Worm (Caenorhabditis elegans) whole organism, L4 larva: Measurements from ENCODE around the gene nrf-6.

Source experiments
- F37D6.2 ChIP-seq: sonication (generic microtip); optimal IDR thresholded peaks from 2 replicates; lab custom pipeline; 2016; ENCODE audit warnings: mild to moderate bottlenecking, missing genetic modification characterization, missing compliant biosample characterization
- F49E8.2 ChIP-seq: sonication (generic microtip); optimal IDR thresholded peaks from 2 replicates; lab custom pipeline; 2016; ENCODE audit warnings: missing compliant biosample characterization, mild to moderate bottlenecking, missing genetic modification characterization, borderline replicate concordance
- T20F7.1 ChIP-seq: fragments of 200-800 bp; sonication (Bioruptor generic); optimal IDR thresholded peaks from 2 replicates; lab custom pipeline; 2018; ENCODE audit warnings: mild to moderate bottlenecking, missing genetic modification characterization, missing compliant biosample characterization
- Y105C5A.15 ChIP-seq: fragments of 200-800 bp; sonication (Bioruptor generic); IDR thresholded peaks from 2 replicates; pipeline ENCODE4 v1.3.6; 2022; ENCODE audit warnings: missing genetic modification characterization, missing compliant biosample characterization
- Y48G9A.11 ChIP-seq: fragments of 200-800 bp; sonication (Bioruptor generic); IDR thresholded peaks from 2 replicates; pipeline ENCODE4 v1.3.6; 2022; ENCODE audit warnings: missing genetic modification reagents, missing genetic modification characterization, missing compliant biosample characterization
- aha-1 ChIP-seq: fragments of 150-350 bp; peaks from one replicate; lab custom pipeline; 2014; ENCODE audit warnings: missing biosample characterization, missing genetic modification characterization
- ama-1 ChIP-seq: fragments of 150-350 bp; optimal IDR thresholded peaks from 2 replicates; lab custom pipeline; 2014; ENCODE audit warnings: inconsistent platforms, mixed read lengths
- attf-4 ChIP-seq: sonication (generic microtip); optimal IDR thresholded peaks from 3 replicates; lab custom pipeline; 2017; ENCODE audit warnings: missing biosample characterization, missing genetic modification characterization
- ceh-82 ChIP-seq: sonication (generic microtip); optimal IDR thresholded peaks from 2 replicates; lab custom pipeline; 2017; ENCODE audit warnings: missing biosample characterization, missing genetic modification characterization
- ces-1 ChIP-seq: fragments of 150-350 bp; sonication (generic microtip); optimal IDR thresholded peaks from 4 replicates; lab custom pipeline; 2014; ENCODE audit warnings: missing biosample characterization, missing genetic modification reagents, missing genetic modification characterization
- ctbp-1 ChIP-seq: fragments of 200-800 bp; sonication (Bioruptor generic); IDR thresholded peaks from 2 replicates; pipeline ENCODE4 v1.3.6; 2022; ENCODE audit warnings: missing genetic modification reagents, missing genetic modification characterization, missing compliant biosample characterization
- daf-16 ChIP-seq, 3 experiments: sonication (generic microtip); optimal IDR thresholded peaks; 2 replicates each; lab custom pipeline; 2016 to 2017; ENCODE audit warnings: missing genetic modification characterization in 3 of 3, missing genetic modification reagents in 3 of 3, mild to moderate bottlenecking in 2 of 3, missing compliant biosample characterization in 2 of 3, missing biosample characterization in 1 of 3, moderate library complexity in 1 of 3
- daf-19 ChIP-seq: fragments of 200-800 bp; sonication (Bioruptor generic); conservative IDR thresholded peaks from 2 replicates; pipeline ENCODE4 v1.3.6; 2022; ENCODE audit warnings: missing genetic modification characterization, missing compliant biosample characterization
- daf-8 ChIP-seq: fragments of 200-800 bp; sonication (Bioruptor generic); IDR thresholded peaks from 2 replicates; pipeline ENCODE4 v1.3.6; 2022; ENCODE audit warnings: missing genetic modification characterization, missing compliant biosample characterization
- dmd-6 ChIP-seq: fragments of 200-800 bp; sonication (Bioruptor generic); IDR thresholded peaks from 2 replicates; pipeline ENCODE4 v1.3.6; 2022; ENCODE audit warnings: missing genetic modification reagents, missing genetic modification characterization, missing compliant biosample characterization
- dmd-9 ChIP-seq: fragments of 200-800 bp; sonication (Bioruptor generic); IDR thresholded peaks from 2 replicates; pipeline ENCODE4 v1.3.6; 2022; ENCODE audit warnings: missing genetic modification reagents, missing genetic modification characterization, missing compliant biosample characterization
- dpl-1 ChIP-seq: fragments of 150-350 bp; optimal IDR thresholded peaks from 2 replicates; lab custom pipeline; 2014; ENCODE audit warnings: missing biosample characterization, missing genetic modification reagents, missing genetic modification characterization
- duxl-1 ChIP-seq: sonication (generic microtip); optimal IDR thresholded peaks from 2 replicates; lab custom pipeline; 2016; ENCODE audit warnings: mild to moderate bottlenecking, missing genetic modification characterization, moderate library complexity, missing compliant biosample characterization; ENCODE audit not compliant: poor library complexity
- dve-1 ChIP-seq: sonication (generic microtip); optimal IDR thresholded peaks from 2 replicates; lab custom pipeline; 2017; ENCODE audit warnings: antibody characterized with exemption, mild to moderate bottlenecking, missing genetic modification characterization, missing compliant biosample characterization; ENCODE audit not compliant: insufficient read depth
- hif-1 ChIP-seq, 2 experiments: sonication (generic microtip); optimal IDR thresholded peaks; 2 replicates each; lab custom pipeline; 2016 to 2017; ENCODE audit warnings: missing compliant biosample characterization in 2 of 2, missing genetic modification characterization in 2 of 2, missing genetic modification reagents in 2 of 2, missing genotype in 2 of 2, mild to moderate bottlenecking in 1 of 2
- hlh-11 ChIP-seq: fragments of 200-800 bp; sonication (Bioruptor generic); optimal IDR thresholded peaks from 2 replicates; lab custom pipeline; 2018; ENCODE audit warnings: mild to moderate bottlenecking, missing genetic modification characterization, missing compliant biosample characterization
- hlh-30 ChIP-seq: sonication (generic microtip); optimal IDR thresholded peaks from 2 replicates; lab custom pipeline; 2017; ENCODE audit warnings: antibody characterized with exemption, mild to moderate bottlenecking, missing genetic modification characterization, missing compliant biosample characterization; ENCODE audit not compliant: insufficient read depth
- hmg-1.1 ChIP-seq: fragments of 200-800 bp; sonication (Bioruptor generic); IDR thresholded peaks from 2 replicates; pipeline ENCODE4 v1.3.6; 2022; ENCODE audit warnings: missing genetic modification reagents, missing genetic modification characterization, missing compliant biosample characterization
- lin-13 ChIP-seq: fragments of 150-350 bp; optimal IDR thresholded peaks from 2 replicates; lab custom pipeline; 2014; ENCODE audit warnings: missing biosample characterization, missing genetic modification reagents, missing genetic modification characterization
- lin-15B ChIP-seq: fragments of 150-350 bp; sonication (generic microtip); optimal IDR thresholded peaks from 3 replicates; lab custom pipeline; 2014; ENCODE audit warnings: missing biosample characterization, missing genetic modification characterization
- lin-38 ChIP-seq: fragments of 200-800 bp; sonication (Bioruptor generic); IDR thresholded peaks from 2 replicates; pipeline ENCODE4 v1.3.6; 2022; ENCODE audit warnings: missing genetic modification reagents, missing genetic modification characterization, missing compliant biosample characterization
- lin-39 ChIP-seq: fragments of 150-350 bp; optimal IDR thresholded peaks from 2 replicates; lab custom pipeline; 2014; ENCODE audit warnings: missing biosample characterization, missing genetic modification reagents, missing genetic modification characterization
- madf-9 ChIP-seq: fragments of 200-800 bp; sonication (Bioruptor generic); conservative IDR thresholded peaks from 2 replicates; pipeline ENCODE4 v1.3.6; 2022; ENCODE audit warnings: missing genetic modification reagents, missing genetic modification characterization, missing compliant biosample characterization
- mes-2 ChIP-seq: sonication (generic microtip); optimal IDR thresholded peaks from 2 replicates; lab custom pipeline; 2016; ENCODE audit warnings: missing genotype, mild to moderate bottlenecking, missing genetic modification characterization, missing compliant biosample characterization; ENCODE audit not compliant: poor library complexity, severe bottlenecking
- mxl-3 ChIP-seq: fragments of 200-800 bp; sonication (Bioruptor generic); optimal IDR thresholded peaks from 2 replicates; lab custom pipeline; 2018; ENCODE audit warnings: mild to moderate bottlenecking, missing genetic modification characterization, missing compliant biosample characterization
- nhr-102 ChIP-seq: sonication (generic microtip); optimal IDR thresholded peaks from 2 replicates; lab custom pipeline; 2016; ENCODE audit warnings: mild to moderate bottlenecking, missing genetic modification characterization, moderate library complexity, missing compliant biosample characterization
- nhr-111 ChIP-seq: fragments of 200-800 bp; sonication (Bioruptor generic); optimal IDR thresholded peaks from 2 replicates; lab custom pipeline; 2018; ENCODE audit warnings: mild to moderate bottlenecking, missing genetic modification characterization, missing compliant biosample characterization
- nhr-237 ChIP-seq: sonication (generic microtip); optimal IDR thresholded peaks from 2 replicates; lab custom pipeline; 2017; ENCODE audit warnings: missing biosample characterization, missing genetic modification characterization
- nhr-25 ChIP-seq: sonication (generic microtip); optimal IDR thresholded peaks from 2 replicates; lab custom pipeline; 2017; ENCODE audit warnings: missing genetic modification characterization, mild to moderate bottlenecking, missing compliant biosample characterization, antibody characterized with exemption, moderate library complexity, borderline replicate concordance; ENCODE audit not compliant: insufficient read depth
- nhr-28 ChIP-seq: fragments of 150-350 bp; optimal IDR thresholded peaks from 2 replicates; lab custom pipeline; 2014; ENCODE audit warnings: missing biosample characterization, missing genetic modification characterization
- nhr-6 ChIP-seq: fragments of 150-350 bp; optimal IDR thresholded peaks from 2 replicates; lab custom pipeline; 2014; ENCODE audit warnings: missing biosample characterization, missing genetic modification characterization
- nhr-76 ChIP-seq: fragments of 150-350 bp; optimal IDR thresholded peaks from 2 replicates; lab custom pipeline; 2014; ENCODE audit warnings: missing biosample characterization, missing genetic modification characterization
- php-3 ChIP-seq: fragments of 200-800 bp; sonication (Bioruptor generic); IDR thresholded peaks from 2 replicates; pipeline ENCODE4 v1.3.6; 2022; ENCODE audit warnings: missing genetic modification reagents, missing genetic modification characterization, missing compliant biosample characterization
- pqm-1 ChIP-seq: sonication (generic microtip); optimal IDR thresholded peaks from 2 replicates; lab custom pipeline; 2017; ENCODE audit warnings: missing biosample characterization, missing genetic modification characterization
- tag-97 ChIP-seq: fragments of 200-800 bp; sonication (Bioruptor generic); IDR thresholded peaks from 2 replicates; pipeline ENCODE4 v1.3.6; 2022; ENCODE audit warnings: missing genetic modification characterization, missing compliant biosample characterization
- unc-130 ChIP-seq: sonication (generic microtip); optimal IDR thresholded peaks from 2 replicates; lab custom pipeline; 2016; ENCODE audit warnings: missing genetic modification reagents, missing genetic modification characterization, missing compliant biosample characterization
- unc-39 ChIP-seq: sonication (generic microtip); optimal IDR thresholded peaks from 2 replicates; lab custom pipeline; 2017; ENCODE audit warnings: missing biosample characterization, missing genetic modification characterization
- zfp-2 ChIP-seq: sonication (generic microtip); optimal IDR thresholded peaks from 2 replicates; lab custom pipeline; 2016; ENCODE audit warnings: mild to moderate bottlenecking, missing genetic modification characterization, missing compliant biosample characterization
- zip-11 ChIP-seq: fragments of 200-800 bp; sonication (Bioruptor generic); IDR thresholded peaks from 2 replicates; pipeline ENCODE4 v1.3.6; 2022; ENCODE audit warnings: missing genetic modification characterization, missing compliant biosample characterization
- zip-2 ChIP-seq: fragments of 150-350 bp; optimal IDR thresholded peaks from 2 replicates; lab custom pipeline; 2014; ENCODE audit warnings: missing biosample characterization, missing genetic modification characterization
- ztf-11 ChIP-seq: fragments of 150-350 bp; optimal IDR thresholded peaks from 2 replicates; lab custom pipeline; 2014; ENCODE audit warnings: missing biosample characterization, missing genetic modification characterization

nrf-6 gene

DNA sequence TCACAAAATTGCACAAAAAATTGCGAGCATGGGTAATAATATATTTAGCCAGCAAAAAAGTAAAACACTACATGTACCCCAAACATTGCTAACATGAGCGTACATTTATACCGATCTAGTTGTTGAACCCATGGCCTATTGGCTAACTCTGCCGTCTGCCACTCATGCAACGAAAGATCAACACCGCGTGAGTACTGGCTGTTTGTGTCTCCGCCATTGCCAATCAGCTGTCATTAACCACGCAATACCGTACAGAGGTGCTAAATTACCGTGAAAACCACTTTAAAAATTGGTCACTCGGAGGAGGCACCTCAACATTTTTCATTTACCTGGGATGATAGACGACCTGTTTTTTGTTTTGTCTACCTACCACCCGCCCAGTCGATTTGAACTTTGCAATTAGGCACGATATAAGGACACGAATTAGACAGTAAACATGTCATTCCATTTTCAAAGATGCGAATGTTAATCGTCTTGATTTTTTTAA, 42.9 kb upstream of the nrf-6 start, which contains the start of gene K02C4.2 (continued):
- TF ChIP-seq duxl-1 (peak; percentile 92), mes-2 (tag; lab: Kevin White, UChicago) (peak; percentile 89), unc-39 (tag; lab: Kevin White, UChicago) (no peak), lin-38 (GFP tag; lab: Robert Waterston, UW) (peak; percentile 83), daf-16 (GFP tag; optimal IDR thresholded peaks at IDR 0.05; lab: Kevin White, UChicago) (peak; percentile 70 to 89), daf-16 (tag; optimal IDR thresholded peaks at IDR 0.05; lab: Kevin White, UChicago) (peak; percentile 86), nhr-111 (GFP tag; lab: Kevin White, UChicago) (peak; percentile 90), ces-1 (GFP tag; lab: Kevin White, UChicago) (no peak), madf-9 (GFP tag; lab: Robert Waterston, UW) (peak; percentile 68; the same call in 1 of the 2 replicates), lin-13 (GFP tag; lab: Kevin White, UChicago) (peak; percentile 73), lin-15B (no peak), hmg-1.1 (peak; percentile 82), zfp-2 (peak; percentile 27), tag-97 (GFP tag; lab: Robert Waterston, UW) (no peak), F37D6.2 (tag; lab: Kevin White, UChicago) (no peak), attf-4 (tag; lab: Kevin White, UChicago) (no peak), nhr-28 (tag; lab: Kevin White, UChicago) (peak; percentile 54), dpl-1 (GFP tag; lab: Kevin White, UChicago) (peak; percentile 47), Y48G9A.11 (GFP tag; lab: Robert Waterston, UW) (peak; percentile 80; the same call in 1 of the 2 replicates), nhr-6 (tag; lab: Kevin White, UChicago) (peak; percentile 76), hlh-30 (tag; lab: Kevin White, UChicago) (peak; percentile 88), F49E8.2 (tag; lab: Kevin White, UChicago) (peak; percentile 45), aha-1 (tag; lab: Kevin White, UChicago) (peak; percentile 95), mxl-3 (GFP tag; lab: Kevin White, UChicago) (peak; percentile 86), zip-2 (tag; lab: Kevin White, UChicago) (no peak), dve-1 (tag; lab: Kevin White, UChicago) (peak; percentile 73), daf-19 (GFP tag; lab: Robert Waterston, UW) (peak; percentile 68; the same call in 1 of the 2 replicates), nhr-102 (tag; lab: Kevin White, UChicago) (peak; percentile 75), ceh-82 (tag; lab: Kevin White, UChicago) (no peak), nhr-237 (tag; lab: Kevin White, UChicago) (no peak), hif-1 (tag; optimal IDR thresholded peaks at IDR 0.05; lab: Kevin White, UChicago) (peak in 1 of 2 experiments; percentile 39), T20F7.1 (GFP tag; lab: Kevin White, UChicago) (peak; percentile 67)
- TF ChIP-seq, all 104 proteins: peak for 69

DNA sequence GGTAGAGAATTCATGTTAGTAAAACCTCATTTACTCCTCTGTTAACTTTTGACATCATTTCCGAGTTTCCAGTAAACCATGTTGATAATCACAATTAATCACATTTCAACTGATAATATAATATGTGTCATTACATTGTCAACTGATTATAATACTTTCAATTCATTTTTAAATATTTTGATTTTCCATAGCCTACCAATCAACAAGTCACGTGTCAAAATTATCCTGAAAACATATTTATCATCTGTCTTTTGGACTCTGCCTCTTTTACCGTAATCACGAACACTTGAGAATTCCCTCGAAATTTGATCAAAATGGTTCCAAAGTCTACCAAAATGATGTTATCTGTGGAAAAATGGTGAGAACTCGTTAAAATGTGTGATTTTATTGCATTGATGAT, 41.5 kb upstream of the nrf-6 start:
- TF ChIP-seq aha-1 (tag; lab: Kevin White, UChicago) (no peak), lin-39 (no peak), daf-16 (GFP tag; optimal IDR thresholded peaks at IDR 0.05; lab: Kevin White, UChicago) (no peak), daf-16 (tag; optimal IDR thresholded peaks at IDR 0.05; lab: Kevin White, UChicago) (peak; percentile 91), lin-15B (no peak), nhr-28 (tag; lab: Kevin White, UChicago) (peak; percentile 7), hlh-30 (tag; lab: Kevin White, UChicago) (peak; percentile 2), dmd-9 (GFP tag; lab: Robert Waterston, UW) (no peak), dmd-6 (GFP tag; lab: Robert Waterston, UW) (peak; percentile 36; the same call in 1 of the 2 replicates), pqm-1 (no peak), unc-130 (GFP tag; lab: Kevin White, UChicago) (no peak), ztf-11 (tag; lab: Kevin White, UChicago) (no peak), dve-1 (tag; lab: Kevin White, UChicago) (peak; percentile 77), nhr-111 (GFP tag; lab: Kevin White, UChicago) (no peak), ces-1 (GFP tag; lab: Kevin White, UChicago) (no peak), Y105C5A.15 (GFP tag; lab: Robert Waterston, UW) (no peak), ctbp-1 (no peak), php-3 (GFP tag; lab: Robert Waterston, UW) (0 out of 2 replicates have a peak, but pooled peaks have one; percentile 31), Y48G9A.11 (GFP tag; lab: Robert Waterston, UW) (no peak), ama-1 (no peak), hlh-11 (tag; lab: Kevin White, UChicago) (peak; percentile 38), daf-8 (GFP tag; lab: Robert Waterston, UW) (no peak), nhr-76 (tag; lab: Kevin White, UChicago) (no peak), duxl-1 (no peak), zip-11 (no peak), nhr-25 (tag; lab: Kevin White, UChicago) (no peak), tag-97 (GFP tag; lab: Robert Waterston, UW) (no peak), dpl-1 (GFP tag; lab: Kevin White, UChicago) (no peak)
